Fruit fly (Drosophila melanogaster): ENCODE data around the gene sdt.

Gene sdt

DNA sequence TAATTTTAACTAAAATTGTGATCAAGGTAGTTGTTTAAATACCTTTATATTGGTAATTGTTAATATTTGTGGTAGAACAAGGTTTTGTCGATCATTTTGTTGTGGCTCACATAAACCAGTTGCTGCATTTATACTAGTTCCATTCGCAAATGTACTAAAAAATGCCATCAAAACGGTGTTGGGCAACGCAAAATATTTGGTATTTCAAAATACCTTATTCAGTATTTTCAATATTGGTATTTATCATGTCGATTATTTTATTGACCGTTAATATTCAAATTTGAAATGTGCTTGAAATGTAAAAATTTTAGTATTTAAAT is 1.4 kb upstream of the sdt start, which contains the start of gene slpr:
TSS of gene slpr (minus strand) at position 156 of the 320 bp plus-strand sequence.
- peak; percentile 60 for TF ChIP-seq svp (GFP tag)
- no peak for TF ChIP-seq CG6808 (GFP tag; optimal IDR thresholded peaks at IDR 0.05)
- TF ChIP-seq eg (GFP tag; IDR thresholded peaks at IDR 0.05): no peak
- no peak for TF ChIP-seq CG6854 (GFP tag; optimal IDR thresholded peaks at IDR 0.05)

DNA sequence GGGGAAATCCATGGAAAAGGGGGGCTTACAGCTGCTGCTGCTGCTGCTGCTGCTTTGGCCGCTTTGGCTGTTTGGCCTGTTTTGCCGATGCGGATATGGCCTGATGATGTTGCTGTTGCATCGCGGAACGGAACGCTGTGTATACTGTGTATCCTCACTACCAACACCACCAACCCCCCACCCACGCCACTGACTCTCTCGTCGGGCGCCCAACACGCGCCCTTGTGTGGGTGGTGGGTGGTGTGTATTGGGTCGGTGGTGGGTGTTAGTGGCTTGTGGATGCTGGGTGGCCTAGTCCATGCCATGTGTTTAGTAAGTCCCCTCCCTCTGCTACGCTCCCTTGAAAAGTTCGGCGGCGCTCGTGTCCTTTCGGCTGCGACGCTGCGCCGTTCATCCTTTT is 607 bp upstream of the sdt start:
- TF ChIP-seq CG6808 (GFP tag; optimal IDR thresholded peaks at IDR 0.05): no peak
- peak; percentile 65 for TF ChIP-seq CG7368 (GFP tag; optimal IDR thresholded peaks at IDR 0.05)
- no peak for TF ChIP-seq Eip78C (GFP tag)

DNA sequence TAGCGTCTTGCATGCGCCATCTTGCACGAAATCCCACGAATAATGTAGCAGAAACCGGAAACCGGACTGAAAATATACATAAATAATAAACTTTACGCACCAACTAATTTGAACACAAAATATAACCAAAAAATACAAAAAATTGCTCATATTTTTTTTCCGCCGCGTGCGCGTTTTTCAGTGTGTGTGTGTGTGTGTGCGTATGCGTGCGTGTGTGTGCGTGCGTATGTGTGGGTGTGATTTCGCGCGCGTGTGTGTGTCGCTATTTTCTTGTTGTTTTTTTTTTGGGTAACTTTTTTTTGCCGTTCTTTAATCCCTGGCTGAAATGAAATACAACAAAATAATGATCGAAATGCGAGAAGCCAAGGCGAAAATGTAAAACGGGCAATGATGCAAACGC is 640 bp downstream of the sdt start:
- TF ChIP-seq CG8632 (GFP tag; optimal IDR thresholded peaks at IDR 0.05): no peak
- TF ChIP-seq eg (GFP tag; IDR thresholded peaks at IDR 0.05): no peak
- TF ChIP-seq Lpt (GFP tag; optimal IDR thresholded peaks at IDR 0.05): no peak
- TF ChIP-seq svp (GFP tag): no peak
- TF ChIP-seq salr (GFP tag; optimal IDR thresholded peaks at IDR 0.05): no peak
- no peak for TF ChIP-seq CG10631 (GFP tag; optimal IDR thresholded peaks at IDR 0.05)
- TF ChIP-seq CG32006 (GFP tag; optimal IDR thresholded peaks at IDR 0.05): no peak
- no peak for TF ChIP-seq CG16779 (tag; optimal IDR thresholded peaks at IDR 0.05)
- TF ChIP-seq Hr39 (GFP tag; optimal IDR thresholded peaks at IDR 0.05): no peak
- no peak for TF ChIP-seq pdm3 (GFP tag; optimal IDR thresholded peaks at IDR 0.05)
- TF ChIP-seq Sox102F (GFP tag; optimal IDR thresholded peaks at IDR 0.05): no peak
- TF ChIP-seq CG6854 (GFP tag; optimal IDR thresholded peaks at IDR 0.05): no peak
- TF ChIP-seq CG31627 (GFP tag; optimal IDR thresholded peaks at IDR 0.05): no peak
- no peak for TF ChIP-seq CG11762 (GFP tag; optimal IDR thresholded peaks at IDR 0.05; ENCODE audit: insufficient read depth)
- TF ChIP-seq Eip78C (GFP tag): no peak

DNA sequence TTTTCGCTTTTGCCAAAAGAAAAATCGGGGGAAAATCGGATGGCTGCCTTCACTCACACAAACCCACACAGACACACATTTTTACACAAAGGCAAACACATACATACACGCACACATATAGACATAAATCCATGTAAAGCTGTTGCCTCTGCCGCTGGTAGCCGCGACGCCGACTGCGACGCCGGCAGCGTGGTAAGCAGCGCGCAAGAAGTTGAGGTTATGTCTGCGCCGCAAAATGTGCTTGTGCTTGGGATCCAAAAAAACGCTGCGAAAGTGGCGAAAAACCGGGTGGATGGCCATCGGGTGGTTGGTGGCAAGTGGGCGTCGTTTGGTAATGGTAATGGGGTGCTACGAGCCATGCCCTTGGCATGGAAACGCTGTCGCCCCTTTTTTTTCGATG is 1.5 kb downstream of the sdt start:
- TF ChIP-seq salr (GFP tag; optimal IDR thresholded peaks at IDR 0.05): no peak
- peak; percentile 41 for TF ChIP-seq svp (GFP tag)

DNA sequence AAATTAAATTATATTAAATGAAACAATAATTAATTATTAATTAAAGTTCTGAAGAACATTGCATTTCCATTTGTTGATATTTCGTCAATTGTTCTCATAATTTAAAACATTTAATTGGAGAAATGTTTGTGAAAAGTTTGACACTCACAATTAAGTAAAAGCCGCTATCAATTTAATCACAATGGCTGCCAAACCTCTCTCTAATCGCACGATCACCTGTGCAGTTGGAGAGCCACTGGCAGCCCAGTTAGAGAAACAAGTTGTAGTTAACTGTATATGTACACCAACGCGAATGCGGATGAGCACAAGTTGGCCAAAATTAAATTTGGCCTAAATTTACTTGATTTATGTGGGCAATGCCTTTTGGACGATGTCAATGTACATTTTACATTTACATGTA is 13.8 kb downstream of the sdt start:
- TF ChIP-seq Ets96B (tag; optimal IDR thresholded peaks at IDR 0.05): no peak
- no peak for TF ChIP-seq OdsH (GFP tag; optimal IDR thresholded peaks at IDR 0.05)
- no peak for TF ChIP-seq net (GFP tag; optimal IDR thresholded peaks at IDR 0.05)
- TF ChIP-seq fkh (GFP tag; optimal IDR thresholded peaks at IDR 0.05): no peak
- no peak for TF ChIP-seq Met (GFP tag; optimal IDR thresholded peaks at IDR 0.05)
- TF ChIP-seq ss (GFP tag; optimal IDR thresholded peaks at IDR 0.05): no peak
- TF ChIP-seq dac (GFP tag; optimal IDR thresholded peaks at IDR 0.05): no peak
- TF ChIP-seq CG6276 (GFP tag; optimal IDR thresholded peaks at IDR 0.05): no peak
- TF ChIP-seq dsx (GFP tag; optimal IDR thresholded peaks at IDR 0.05; ENCODE audit: poor library complexity, severe bottlenecking): no peak
- no peak for TF ChIP-seq CG8119 (GFP tag; IDR thresholded peaks at IDR 0.05)
- no peak for TF ChIP-seq CG1621 (tag; optimal IDR thresholded peaks at IDR 0.05)

DNA sequence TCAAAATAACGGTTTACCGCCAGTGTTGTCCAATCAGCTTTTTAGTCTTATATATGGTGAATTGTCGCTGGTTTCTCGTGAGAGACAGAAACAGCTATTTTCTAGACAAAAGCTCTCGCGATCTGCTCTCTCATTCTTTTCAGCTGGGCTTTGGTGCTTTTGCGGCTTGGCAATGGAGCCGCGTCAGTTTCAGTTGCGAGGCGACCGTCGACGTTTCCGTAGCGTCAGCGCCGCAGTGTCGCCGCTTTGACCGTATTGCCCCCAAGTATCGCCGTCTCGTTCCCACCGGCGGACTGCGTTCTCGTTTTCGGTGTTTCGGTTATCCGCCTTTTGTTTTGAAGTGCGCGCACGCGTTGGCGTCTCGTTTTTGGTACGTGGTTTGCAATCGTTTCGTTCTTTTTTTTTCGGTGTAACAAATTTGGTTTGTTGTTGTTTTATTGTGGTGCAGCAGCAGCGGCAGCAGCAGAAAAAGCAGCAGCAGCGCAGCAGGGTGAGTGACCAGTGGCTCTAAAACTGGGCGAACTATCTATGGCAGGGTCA is 14.7 kb downstream of the sdt start:
- no peak for TF ChIP-seq Eip93F (GFP tag; optimal IDR thresholded peaks at IDR 0.05)
- TF ChIP-seq CG3919 (GFP tag; optimal IDR thresholded peaks at IDR 0.05): peak; percentile 37
- no peak for TF ChIP-seq CG4318 (GFP tag; optimal IDR thresholded peaks at IDR 0.05)
- TF ChIP-seq dac (GFP tag; optimal IDR thresholded peaks at IDR 0.05): no peak
- peak; percentile 62 for TF ChIP-seq CG10669 (GFP tag; optimal IDR thresholded peaks at IDR 0.05)
- TF ChIP-seq Hr39 (GFP tag; optimal IDR thresholded peaks at IDR 0.05): no peak
- peak; percentile 53 for TF ChIP-seq CG9139 (GFP tag; optimal IDR thresholded peaks at IDR 0.05)
- TF ChIP-seq CG7368 (GFP tag; optimal IDR thresholded peaks at IDR 0.05): no peak
- TF ChIP-seq CG6276 (GFP tag; optimal IDR thresholded peaks at IDR 0.05): no peak
- no peak for TF ChIP-seq CG6808 (GFP tag; optimal IDR thresholded peaks at IDR 0.05)
- no peak for TF ChIP-seq Smox (GFP tag; optimal IDR thresholded peaks at IDR 0.05)
- no peak for TF ChIP-seq dsx (GFP tag; optimal IDR thresholded peaks at IDR 0.05; ENCODE audit: poor library complexity, severe bottlenecking)
- TF ChIP-seq eg (GFP tag; IDR thresholded peaks at IDR 0.05): peak; percentile 61; the same call in 1 of the 3 replicates
- TF ChIP-seq fd59A (GFP tag; optimal IDR thresholded peaks at IDR 0.05): no peak
- TF ChIP-seq Hr4 (GFP tag; optimal IDR thresholded peaks at IDR 0.05): no peak
- TF ChIP-seq CG31627 (GFP tag; optimal IDR thresholded peaks at IDR 0.05): no peak
- TF ChIP-seq esn (GFP tag; optimal IDR thresholded peaks at IDR 0.05): peak; percentile 46
- peak; percentile 98 for TF ChIP-seq svp (GFP tag)
- TF ChIP-seq CG8319 (GFP tag; optimal IDR thresholded peaks at IDR 0.05): no peak
- TF ChIP-seq CG32006 (GFP tag; optimal IDR thresholded peaks at IDR 0.05): no peak
- TF ChIP-seq CG6163 (GFP tag; IDR thresholded peaks at IDR 0.05): peak; percentile 67
- TF ChIP-seq fd85E (GFP tag; optimal IDR thresholded peaks at IDR 0.05): no peak
- TF ChIP-seq Eip78C (GFP tag): peak; percentile 71
- TF ChIP-seq Ets21C (GFP tag; optimal IDR thresholded peaks at IDR 0.05): peak; percentile 1
